Worm (Caenorhabditis elegans): ENCODE data around the gene pycr-1.

- no peak for TF ChIP-seq unc-62 (GFP tag; optimal IDR thresholded peaks at IDR 0.05)
- no peak for TF ChIP-seq tbx-2 (tag; optimal IDR thresholded peaks at IDR 0.05)
- TF ChIP-seq daf-12 (tag; optimal IDR thresholded peaks at IDR 0.05) = no peak
- TF ChIP-seq nhr-76 (tag; optimal IDR thresholded peaks at IDR 0.05) = no peak
- TF ChIP-seq nfya-1 (tag; optimal IDR thresholded peaks at IDR 0.05; ENCODE audit: insufficient read depth) = no peak
- no peak for TF ChIP-seq skn-1 (tag; optimal IDR thresholded peaks at IDR 0.05)
- TF ChIP-seq nhr-12 (tag; optimal IDR thresholded peaks at IDR 0.05) = no peak
- TF ChIP-seq aly-2 (tag; optimal IDR thresholded peaks at IDR 0.05) = no peak
- no peak for TF ChIP-seq unc-39 (tag; optimal IDR thresholded peaks at IDR 0.05)
- no peak for TF ChIP-seq nhr-25 (tag; optimal IDR thresholded peaks at IDR 0.05)
- TF ChIP-seq R02D3.7 (tag; optimal IDR thresholded peaks at IDR 0.05) = no peak
- TF ChIP-seq lin-39 (tag; optimal IDR thresholded peaks at IDR 0.05) = no peak
Measured at ce11 chrX:12169390-12169789, 22.8 kb downstream of the pycr-1 start.
